Worm (Caenorhabditis elegans) whole organism, L2 larva: Measurements from ENCODE around the gene elt-4.

Source experiments
- C34F6.9 ChIP-seq: fragments of 150-350 bp; optimal IDR thresholded peaks from 2 replicates; lab custom pipeline; 2014; ENCODE audit warnings: missing biosample characterization, missing genetic modification characterization
- Y55F3AM.14 ChIP-seq: fragments of 200-800 bp; sonication (Bioruptor generic); optimal IDR thresholded peaks from 2 replicates; lab custom pipeline; 2018; ENCODE audit warnings: mild to moderate bottlenecking, missing genetic modification characterization, missing compliant biosample characterization
- ZK546.5 ChIP-seq: sonication (generic microtip); optimal IDR thresholded peaks from 2 replicates; lab custom pipeline; 2017; ENCODE audit warnings: missing biosample characterization, missing genetic modification characterization
- ama-1 ChIP-seq: fragments of 150-350 bp; optimal IDR thresholded peaks from 2 replicates; lab custom pipeline; 2018; ENCODE audit warnings: inconsistent platforms
- blmp-1 ChIP-seq: sonication (generic microtip); optimal IDR thresholded peaks from 2 replicates; lab custom pipeline; 2017; ENCODE audit warnings: missing genetic modification characterization, mild to moderate bottlenecking, missing compliant biosample characterization, antibody characterized with exemption, moderate library complexity; ENCODE audit not compliant: insufficient read depth
- ceh-16 ChIP-seq: fragments of 150-350 bp; optimal IDR thresholded peaks from 2 replicates; lab custom pipeline; 2014; ENCODE audit warnings: missing biosample characterization, missing genetic modification characterization
- ceh-82 ChIP-seq: fragments of 150-350 bp; optimal IDR thresholded peaks from 2 replicates; lab custom pipeline; 2014; ENCODE audit warnings: missing biosample characterization, missing genetic modification characterization
- crh-2 ChIP-seq: sonication (generic microtip); optimal IDR thresholded peaks from 2 replicates; lab custom pipeline; 2017; ENCODE audit warnings: missing biosample characterization, missing genetic modification characterization
- dmd-4 ChIP-seq: sonication (generic microtip); optimal IDR thresholded peaks from 2 replicates; lab custom pipeline; 2017; ENCODE audit warnings: missing biosample characterization, missing genetic modification characterization
- egl-27 ChIP-seq: sonication (generic microtip); optimal IDR thresholded peaks from 3 replicates; lab custom pipeline; 2017; ENCODE audit warnings: missing biosample characterization, missing genetic modification reagents, missing genetic modification characterization
- elt-1 ChIP-seq: fragments of 150-350 bp; optimal IDR thresholded peaks from 2 replicates; lab custom pipeline; 2014; ENCODE audit warnings: missing biosample characterization, missing genetic modification characterization
- fos-1 ChIP-seq: fragments of 150-350 bp; optimal IDR thresholded peaks from 2 replicates; lab custom pipeline; 2014; ENCODE audit warnings: missing biosample characterization, missing genetic modification characterization
- gmeb-1 ChIP-seq: fragments of 150-350 bp; optimal IDR thresholded peaks from 2 replicates; lab custom pipeline; 2014; ENCODE audit warnings: missing biosample characterization, missing genetic modification characterization
- lin-13 ChIP-seq: fragments of 150-350 bp; optimal IDR thresholded peaks from 2 replicates; lab custom pipeline; 2014; ENCODE audit warnings: missing biosample characterization, missing genetic modification reagents, missing genetic modification characterization
- lin-39 ChIP-seq: fragments of 150-350 bp; optimal IDR thresholded peaks from 2 replicates; lab custom pipeline; 2014; ENCODE audit warnings: missing biosample characterization, missing genetic modification reagents, missing genetic modification characterization
- lsy-2 ChIP-seq, 2 experiments: fragments of 150-350 bp in 1 of 2; sonication (generic microtip) in 1 of 2; optimal IDR thresholded peaks; 2 replicates each; lab custom pipeline; 2014 to 2017; ENCODE audit warnings: missing biosample characterization in 2 of 2, missing genetic modification characterization in 2 of 2
- mab-5 ChIP-seq: fragments of 150-350 bp; optimal IDR thresholded peaks from 2 replicates; lab custom pipeline; 2014; ENCODE audit warnings: missing biosample characterization, missing genetic modification characterization
- mbf-1 ChIP-seq: sonication (generic microtip); optimal IDR thresholded peaks from 2 replicates; lab custom pipeline; 2017; ENCODE audit warnings: missing biosample characterization, missing genetic modification characterization
- nhr-12 ChIP-seq: fragments of 150-350 bp; optimal IDR thresholded peaks from 2 replicates; lab custom pipeline; 2014; ENCODE audit warnings: missing biosample characterization, missing genetic modification characterization
- nhr-23 ChIP-seq: fragments of 150-350 bp; optimal IDR thresholded peaks from 2 replicates; lab custom pipeline; 2014; ENCODE audit warnings: missing biosample characterization, missing genetic modification reagents, missing genetic modification characterization
- nhr-25 ChIP-seq: fragments of 150-350 bp; sonication (generic microtip); optimal IDR thresholded peaks from 3 replicates; lab custom pipeline; 2014; ENCODE audit warnings: missing biosample characterization, missing genetic modification characterization
- nhr-6 ChIP-seq: fragments of 150-350 bp; optimal IDR thresholded peaks from 2 replicates; lab custom pipeline; 2014; ENCODE audit warnings: missing biosample characterization, missing genetic modification characterization
- sem-4 ChIP-seq: fragments of 150-350 bp; optimal IDR thresholded peaks from 2 replicates; lab custom pipeline; 2014; ENCODE audit warnings: missing biosample characterization, missing genetic modification reagents, missing genetic modification characterization
- skn-1 ChIP-seq: sonication (generic microtip); optimal IDR thresholded peaks from 2 replicates; lab custom pipeline; 2017; ENCODE audit warnings: missing biosample characterization, missing genetic modification characterization
- sma-3 ChIP-seq: sonication (generic microtip); optimal IDR thresholded peaks from 2 replicates; lab custom pipeline; 2016; ENCODE audit warnings: missing genetic modification reagents, missing genetic modification characterization, missing compliant biosample characterization
- sma-9 ChIP-seq, 2 experiments: fragments of 150-350 bp in 1 of 2; sonication (generic microtip) in 1 of 2; optimal IDR thresholded peaks; 2 replicates each; lab custom pipeline; 2014 to 2016; ENCODE audit warnings: missing genetic modification characterization in 2 of 2, mild to moderate bottlenecking in 1 of 2, missing biosample characterization in 1 of 2, missing compliant biosample characterization in 1 of 2, missing genetic modification reagents in 1 of 2, moderate library complexity in 1 of 2
- snpc-4 ChIP-seq: fragments of 150-350 bp; optimal IDR thresholded peaks from 2 replicates; lab custom pipeline; 2014; ENCODE audit warnings: missing biosample characterization, missing genetic modification characterization
- unc-39 ChIP-seq: fragments of 150-350 bp; optimal IDR thresholded peaks from 2 replicates; lab custom pipeline; 2014; ENCODE audit warnings: missing biosample characterization, missing genetic modification characterization
- unc-55 ChIP-seq: fragments of 150-350 bp; sonication (generic microtip); optimal IDR thresholded peaks from 3 replicates; lab custom pipeline; 2014; ENCODE audit warnings: missing biosample characterization, missing genetic modification reagents, missing genetic modification characterization
- unc-62 ChIP-seq: fragments of 150-350 bp; optimal IDR thresholded peaks from 2 replicates; lab custom pipeline; 2014; ENCODE audit warnings: missing biosample characterization, missing genetic modification reagents, missing genetic modification characterization
- zag-1 ChIP-seq: fragments of 150-350 bp; optimal IDR thresholded peaks from 2 replicates; lab custom pipeline; 2014; ENCODE audit warnings: missing biosample characterization, missing genetic modification characterization
- ztf-1 ChIP-seq: fragments of 200-800 bp; sonication (Bioruptor generic); conservative IDR thresholded peaks from 2 replicates; pipeline ENCODE4 v1.3.6; 2022; ENCODE audit warnings: missing genetic modification characterization, missing compliant biosample characterization
- ztf-11 ChIP-seq: sonication (generic microtip); optimal IDR thresholded peaks from 2 replicates; lab custom pipeline; 2017; ENCODE audit warnings: missing biosample characterization, missing genetic modification characterization
- ztf-4 ChIP-seq: fragments of 150-350 bp; optimal IDR thresholded peaks from 2 replicates; lab custom pipeline; 2014; ENCODE audit warnings: missing biosample characterization, missing genetic modification characterization

Gene elt-4

ce11 chrX:10435492-10435939 is 39.8 kb upstream of the elt-4 start (continued):
- TF ChIP-seq ztf-4 (tag; lab: Kevin White, UChicago) (no peak), Y55F3AM.14 (GFP tag; lab: Kevin White, UChicago) (peak; percentile 65), nhr-6 (no peak), nhr-23 (no peak)

- TF ChIP-seq skn-1 (tag; lab: Kevin White, UChicago) (no peak), ama-1 (lab: Kevin White, UChicago) (no peak), sma-3 (GFP tag; lab: Kevin White, UChicago) (no peak), snpc-4 (tag; lab: Kevin White, UChicago) (no peak), ztf-4 (tag; lab: Kevin White, UChicago) (no peak), zag-1 (no peak)
These were observed 37.9 kb upstream of the elt-4 start for ce11 chrX:10437421-10437820.

ce11 chrX:10440781-10441180 is 34.5 kb upstream of the elt-4 start:
- no peak for TF ChIP-seq ceh-82 (tag; lab: Kevin White, UChicago)
- peak; percentile 25 for TF ChIP-seq fos-1 (tag; lab: Kevin White, UChicago)
- TF ChIP-seq skn-1 (tag; lab: Kevin White, UChicago), result peak; percentile 54

- no peak for TF ChIP-seq ztf-1 (GFP tag; lab: Robert Waterston, UW)
- no peak for TF ChIP-seq ama-1 (lab: Kevin White, UChicago)
- TF ChIP-seq nhr-12 (tag; lab: Kevin White, UChicago), result no peak
- TF ChIP-seq dmd-4 (tag; lab: Kevin White, UChicago), result no peak
- TF ChIP-seq unc-62 (GFP tag; lab: Kevin White, UChicago), result no peak
These were observed 31.5 kb upstream of the elt-4 start, which contains the start of gene C39B10.3 for ce11 chrX:10443836-10444235. TSS of gene C39B10.3 (plus strand) at chrX:10444136.

- TF ChIP-seq lin-13 (no peak), skn-1 (tag; lab: Kevin White, UChicago) (no peak), gmeb-1 (tag; lab: Kevin White, UChicago) (no peak), ceh-16 (tag; lab: Kevin White, UChicago) (no peak), sma-9 (GFP tag; optimal IDR thresholded peaks at IDR 0.05; lab: Kevin White, UChicago) (no peak), sma-9 (tag; optimal IDR thresholded peaks at IDR 0.05; lab: Kevin White, UChicago) (no peak), elt-1 (tag; lab: Kevin White, UChicago) (no peak), crh-2 (no peak), unc-39 (no peak), nhr-6 (no peak), snpc-4 (tag; lab: Kevin White, UChicago) (no peak), lin-39 (tag; lab: Kevin White, UChicago) (no peak)
These were observed 30.6 kb upstream of the elt-4 start, which contains the start of gene C39B10.4 for ce11 chrX:10444705-10445104. TSS of gene C39B10.4 (plus strand) at chrX:10445005.

- TF ChIP-seq crh-2 (no peak), C34F6.9 (peak; percentile 10), mab-5 (tag; lab: Kevin White, UChicago) (no peak), lsy-2 (tag; optimal IDR thresholded peaks at IDR 0.05; lab: Kevin White, UChicago) (peak in 1 of 2 experiments; percentile 63), nhr-23 (no peak), nhr-25 (tag; lab: Kevin White, UChicago) (no peak), ama-1 (lab: Kevin White, UChicago) (no peak), mbf-1 (no peak), unc-55 (GFP tag; lab: Kevin White, UChicago) (no peak), ztf-1 (GFP tag; lab: Robert Waterston, UW) (no peak)
These were observed 28.3 kb upstream of the elt-4 start, which contains the start of gene C39B10.5 for ce11 chrX:10446982-10447381. TSS of gene C39B10.5 (plus strand) at chrX:10447343.

- TF ChIP-seq gmeb-1 (tag; lab: Kevin White, UChicago) (no peak), dmd-4 (tag; lab: Kevin White, UChicago) (no peak), sem-4 (tag; lab: Kevin White, UChicago) (no peak), ama-1 (lab: Kevin White, UChicago) (no peak), egl-27 (tag; lab: Kevin White, UChicago) (no peak), blmp-1 (tag; lab: Kevin White, UChicago) (no peak), nhr-23 (no peak), Y55F3AM.14 (GFP tag; lab: Kevin White, UChicago) (no peak), unc-39 (no peak), ztf-1 (GFP tag; lab: Robert Waterston, UW) (no peak), lin-39 (tag; lab: Kevin White, UChicago) (no peak), ZK546.5 (tag; lab: Kevin White, UChicago) (no peak), fos-1 (tag; lab: Kevin White, UChicago) (no peak), unc-62 (GFP tag; lab: Kevin White, UChicago) (no peak), mab-5 (tag; lab: Kevin White, UChicago) (no peak), skn-1 (tag; lab: Kevin White, UChicago) (no peak), ztf-11 (no peak), lsy-2 (tag; optimal IDR thresholded peaks at IDR 0.05; lab: Kevin White, UChicago) (no peak), lin-13 (no peak)
These were observed 21.4 kb upstream of the elt-4 start, which contains the start of gene lgc-41 for ce11 chrX:10453960-10454359. TSS of gene lgc-41 (plus strand) at chrX:10454260.
